Worm (Caenorhabditis elegans) whole organism, L1 larva: ENCODE data around the gene C50F7.9.

Experiments
- ceh-8 ChIP-seq: fragments of 200-800 bp; sonication (Bioruptor generic); optimal IDR thresholded peaks from 2 replicates; lab custom pipeline; 2018; ENCODE audit warnings: mild to moderate bottlenecking, missing genetic modification characterization, moderate library complexity, missing compliant biosample characterization
- ceh-82 ChIP-seq, 3 experiments: fragments of 150-350 bp in 1 of 3; sonication (generic microtip) in 2 of 3; optimal IDR thresholded peaks; 2 replicates each; lab custom pipeline; 2014 to 2017; ENCODE audit warnings: missing biosample characterization in 3 of 3, missing genetic modification characterization in 3 of 3
- ces-1 ChIP-seq: fragments of 150-350 bp; optimal IDR thresholded peaks from 2 replicates; lab custom pipeline; 2014; ENCODE audit warnings: missing biosample characterization, missing genetic modification reagents, missing genetic modification characterization

- TF ChIP-seq ceh-82 (tag; optimal IDR thresholded peaks at IDR 0.05; lab: Kevin White, UChicago) (no peak), ceh-8 (no peak), ces-1 (GFP tag; lab: Kevin White, UChicago) (no peak)
Observed at ce11 chrIV:7757245-7757644, 25.4 kb upstream of the C50F7.9 start, which contains the start of gene C46A5.4.
